Worm (Caenorhabditis elegans) whole organism, L1 larva: Measurements from ENCODE around the gene nstp-2.
"Not testable (repeated sequence)": the region's sequence is repeated elsewhere in the genome, so short reads cannot be mapped to it uniquely, and the experiment has no call there.

ENCODE experiments used
- fkh-10 ChIP-seq: sonication (generic microtip); optimal IDR thresholded peaks from 2 replicates; lab custom pipeline; 2017; ENCODE audit warnings: missing biosample characterization, missing genetic modification reagents, missing genetic modification characterization
- hlh-4 ChIP-seq: sonication (generic microtip); optimal IDR thresholded peaks from 2 replicates; lab custom pipeline; 2016; ENCODE audit warnings: mild to moderate bottlenecking, missing genetic modification characterization, missing compliant biosample characterization
- lin-13 ChIP-seq: fragments of 150-350 bp; optimal IDR thresholded peaks from 2 replicates; lab custom pipeline; 2014; ENCODE audit warnings: missing biosample characterization, missing genetic modification reagents, missing genetic modification characterization
- mep-1 ChIP-seq: fragments of 150-350 bp; optimal IDR thresholded peaks from 2 replicates; lab custom pipeline; 2014; ENCODE audit warnings: missing biosample characterization, missing genetic modification characterization
- nhr-12 ChIP-seq: sonication (generic microtip); optimal IDR thresholded peaks from 2 replicates; lab custom pipeline; 2017; ENCODE audit warnings: missing biosample characterization, missing genetic modification characterization
- nhr-90 ChIP-seq: sonication (generic microtip); optimal IDR thresholded peaks from 2 replicates; lab custom pipeline; 2016; ENCODE audit warnings: mild to moderate bottlenecking, missing genetic modification characterization, missing compliant biosample characterization; ENCODE audit not compliant: poor library complexity
- rnt-1 ChIP-seq: sonication (generic microtip); optimal IDR thresholded peaks from 2 replicates; lab custom pipeline; 2016; ENCODE audit warnings: mild to moderate bottlenecking, missing genetic modification characterization, moderate library complexity, missing compliant biosample characterization
- sptf-1 ChIP-seq: fragments of 150-350 bp; optimal IDR thresholded peaks from 2 replicates; lab custom pipeline; 2014; ENCODE audit warnings: missing biosample characterization, missing genetic modification characterization
- ztf-4 ChIP-seq: fragments of 150-350 bp; optimal IDR thresholded peaks from 2 replicates; lab custom pipeline; 2014; ENCODE audit warnings: missing biosample characterization, missing genetic modification characterization

ce11 chrIV:6594871-6595270, 11.1 kb downstream of the nstp-2 start, which contains the start of gene nspb-3:
- not testable (repeated sequence) for TF ChIP-seq mep-1 (tag; lab: Kevin White, UChicago); sptf-1; fkh-10 (GFP tag; lab: Kevin White, UChicago); hlh-4 (tag; lab: Kevin White, UChicago); nhr-12; nhr-90; lin-13 (GFP tag; lab: Kevin White, UChicago); ztf-4 (tag; lab: Kevin White, UChicago); rnt-1 (tag; lab: Kevin White, UChicago)
